Fruit fly (Drosophila melanogaster) whole organism, embryonic: ENCODE measurements around the gene Hpd.

Experiments
- ATbp ChIP-seq: fragments of 200-800 bp; sonication (Bioruptor generic); optimal IDR thresholded peaks from 2 replicates; lab custom pipeline; 2017; ENCODE audit warnings: missing biosample characterization, mild to moderate bottlenecking, missing genetic modification characterization, missing genetic modification reagents
- Awh ChIP-seq: fragments of 200-800 bp; sonication (Bioruptor generic); IDR thresholded peaks from 2 replicates; pipeline ENCODE4, ENCODE4 v1.3.6; 2022; ENCODE audit warnings: missing biosample characterization, missing genetic modification characterization
- BEAF-32 ChIP-seq: fragments of 200-800 bp; sonication (Bioruptor generic); optimal IDR thresholded peaks from 3 replicates; lab custom pipeline; 2017; ENCODE audit warnings: missing biosample characterization, missing genetic modification characterization, mild to moderate bottlenecking, moderate library complexity, missing genetic modification reagents
- CG10147 ChIP-seq: fragments of 200-800 bp; sonication (Bioruptor generic); optimal IDR thresholded peaks from 2 replicates; lab custom pipeline; 2019; ENCODE audit warnings: missing biosample characterization, mild to moderate bottlenecking, missing genetic modification characterization, moderate library complexity
- CG10209 ChIP-seq: fragments of 200-800 bp; sonication (Bioruptor generic); optimal IDR thresholded peaks from 3 replicates; lab custom pipeline; 2017; ENCODE audit warnings: missing biosample characterization, mild to moderate bottlenecking, missing genetic modification characterization, missing genetic modification reagents
- CG11504 ChIP-seq: fragments of 200-800 bp; sonication (Bioruptor generic); optimal IDR thresholded peaks from 3 replicates; lab custom pipeline; 2019; ENCODE audit warnings: missing biosample characterization, mild to moderate bottlenecking, missing genetic modification characterization, moderate library complexity
- CG12299 ChIP-seq: fragments of 200-800 bp; sonication (Bioruptor generic); optimal IDR thresholded peaks from 2 replicates; lab custom pipeline; 2018; ENCODE audit warnings: missing biosample characterization, mild to moderate bottlenecking, missing genetic modification characterization
- CG13894 ChIP-seq: fragments of 200-800 bp; sonication (Bioruptor generic); optimal IDR thresholded peaks from 3 replicates; lab custom pipeline; 2018; ENCODE audit warnings: missing biosample characterization, mild to moderate bottlenecking, missing genetic modification characterization, moderate library complexity
- CG14050 ChIP-seq: fragments of 200-800 bp; sonication (Bioruptor generic); IDR thresholded peaks from 3 replicates; pipeline ENCODE4 v1.3.6; 2022; ENCODE audit warnings: missing biosample characterization, missing genetic modification characterization
- CG15269 ChIP-seq: fragments of 200-800 bp; sonication (Bioruptor generic); optimal IDR thresholded peaks from 2 replicates; lab custom pipeline; 2018; ENCODE audit warnings: missing biosample characterization, mild to moderate bottlenecking, missing genetic modification characterization, moderate library complexity
- CG17612 ChIP-seq: fragments of 200-800 bp; sonication (Bioruptor generic); IDR thresholded peaks from 2 replicates; pipeline ENCODE4 v1.3.6; 2022; ENCODE audit warnings: missing biosample characterization, missing genetic modification characterization
- CG18476 ChIP-seq: fragments of 200-800 bp; sonication (Bioruptor generic); optimal IDR thresholded peaks from 2 replicates; lab custom pipeline; 2016; ENCODE audit warnings: missing biosample characterization, mild to moderate bottlenecking, missing genetic modification characterization
- CG31388 ChIP-seq: fragments of 200-800 bp; sonication (Bioruptor generic); optimal IDR thresholded peaks from 2 replicates; lab custom pipeline; 2016; ENCODE audit warnings: missing biosample characterization, missing genetic modification characterization
- CG34376 ChIP-seq: fragments of 200-800 bp; sonication (Bioruptor generic); optimal IDR thresholded peaks from 2 replicates; lab custom pipeline; 2018; ENCODE audit warnings: missing biosample characterization, mild to moderate bottlenecking, missing genetic modification characterization
- CG4424 ChIP-seq: fragments of 200-800 bp; sonication (Bioruptor generic); optimal IDR thresholded peaks from 3 replicates; lab custom pipeline; 2016; ENCODE audit warnings: missing biosample characterization, missing genetic modification characterization
- CG6272 ChIP-seq: fragments of 200-800 bp; sonication (Bioruptor generic); IDR thresholded peaks from 2 replicates; pipeline ENCODE4 v1.3.6; 2022; ENCODE audit warnings: missing biosample characterization, missing genetic modification characterization
- CG6654 ChIP-seq: fragments of 200-800 bp; sonication (Bioruptor generic); optimal IDR thresholded peaks from 2 replicates; lab custom pipeline; 2017; ENCODE audit warnings: missing biosample characterization, mild to moderate bottlenecking, missing genetic modification characterization
- CG7786 ChIP-seq: fragments of 200-800 bp; sonication (Bioruptor generic); optimal IDR thresholded peaks from 2 replicates; lab custom pipeline; 2016; ENCODE audit warnings: missing biosample characterization, missing genetic modification characterization
- CG9932 ChIP-seq: fragments of 200-800 bp; sonication (Bioruptor generic); IDR thresholded peaks from 2 replicates; pipeline ENCODE4 v1.3.6; 2022; ENCODE audit warnings: missing biosample characterization, missing genetic modification characterization
- CHES-1-like ChIP-seq: fragments of 200-800 bp; sonication (Bioruptor generic); optimal IDR thresholded peaks from 2 replicates; lab custom pipeline; 2016; ENCODE audit warnings: missing biosample characterization, missing genetic modification characterization
- Dip2 ChIP-seq: fragments of 200-800 bp; sonication (Bioruptor generic); IDR thresholded peaks from 2 replicates; pipeline ENCODE4 v1.3.6; 2022; ENCODE audit warnings: missing biosample characterization, missing genetic modification characterization
- Dll ChIP-seq: fragments of 200-800 bp; sonication (Bioruptor generic); IDR thresholded peaks from 4 replicates; pipeline ENCODE4 v1.3.6; 2022; ENCODE audit warnings: missing biosample characterization, missing genetic modification characterization; ENCODE audit not compliant: partially characterized antibody
- Dref ChIP-seq: fragments of 200-800 bp; sonication (Bioruptor generic); IDR thresholded peaks from 2 replicates; pipeline ENCODE4 v1.3.6; 2022; ENCODE audit warnings: missing biosample characterization, missing genetic modification characterization
- Ets97D ChIP-seq: fragments of 200-800 bp; sonication (Bioruptor generic); optimal IDR thresholded peaks from 3 replicates; lab custom pipeline; 2016; ENCODE audit warnings: missing biosample characterization, missing genetic modification characterization
- H15 ChIP-seq: fragments of 200-800 bp; sonication (Bioruptor generic); IDR thresholded peaks from 3 replicates; pipeline ENCODE4 v1.3.6; 2022; ENCODE audit warnings: missing biosample characterization, missing genetic modification characterization
- HLH4C ChIP-seq: fragments of 200-800 bp; sonication (Bioruptor generic); IDR thresholded peaks from 3 replicates; pipeline ENCODE4 v1.3.6; 2022; ENCODE audit warnings: missing biosample characterization, missing genetic modification characterization; ENCODE audit not compliant: partially characterized antibody
- Hey ChIP-seq: fragments of 200-800 bp; sonication (Bioruptor generic); optimal IDR thresholded peaks from 3 replicates; lab custom pipeline; 2018; ENCODE audit warnings: missing biosample characterization, mild to moderate bottlenecking, missing genetic modification characterization
- Hr39 ChIP-seq: fragments of >200 bp; optimal IDR thresholded peaks from 2 replicates; lab custom pipeline; 2017
- Med ChIP-seq: fragments of 200-800 bp; sonication (Bioruptor generic); peaks from one replicate; lab custom pipeline; 2016; ENCODE audit warnings: missing biosample characterization, missing genetic modification characterization, mild to moderate bottlenecking, inconsistent platforms, moderate library complexity
- NC2β ChIP-seq: fragments of 200-800 bp; sonication (Bioruptor generic); optimal IDR thresholded peaks from 2 replicates; lab custom pipeline; 2016; ENCODE audit warnings: missing biosample characterization, missing genetic modification characterization
- Pdp1 ChIP-seq, 2 experiments: fragments of 200-800 bp; sonication (Bioruptor generic); optimal IDR thresholded peaks; 3 replicates each; lab custom pipeline; 2016; ENCODE audit warnings: missing biosample characterization in 2 of 2, missing genetic modification characterization in 2 of 2, mild to moderate bottlenecking in 1 of 2, moderate library complexity in 1 of 2
- Ssrp ChIP-seq: fragments of 200-800 bp; sonication (Bioruptor generic); optimal IDR thresholded peaks from 2 replicates; lab custom pipeline; 2018; ENCODE audit warnings: missing biosample characterization, mild to moderate bottlenecking, missing genetic modification characterization, moderate library complexity
- Stat92E ChIP-seq, 3 experiments: fragments of >200 bp in 2 of 3; fragments of 200-800 bp in 1 of 3; sonication (Bioruptor generic) in 1 of 3; optimal IDR thresholded peaks; 2 replicates each; lab custom pipeline; 2017 to 2019; ENCODE audit warnings: missing biosample characterization in 3 of 3, missing genetic modification characterization in 3 of 3, mild to moderate bottlenecking in 1 of 3, moderate library complexity in 1 of 3
- aop ChIP-seq: fragments of 200-800 bp; sonication (Bioruptor generic); IDR thresholded peaks from 2 replicates; pipeline ENCODE4 v1.3.6; 2022; ENCODE audit warnings: missing biosample characterization, missing genetic modification characterization
- bcd ChIP-seq: fragments of 200-800 bp; sonication (Bioruptor generic); optimal IDR thresholded peaks from 2 replicates; lab custom pipeline; 2017; ENCODE audit warnings: missing biosample characterization, mild to moderate bottlenecking, missing genetic modification characterization
- bigmax ChIP-seq: fragments of 200-800 bp; sonication (Bioruptor generic); optimal IDR thresholded peaks from 2 replicates; lab custom pipeline; 2018; ENCODE audit warnings: missing biosample characterization, mild to moderate bottlenecking, missing genetic modification characterization
- ci ChIP-seq: fragments of 200-800 bp; sonication (Bioruptor generic); IDR thresholded peaks from 3 replicates; pipeline ENCODE4 v1.3.6; 2022; ENCODE audit warnings: missing biosample characterization, missing genetic modification characterization
- en ChIP-seq: fragments of 200-800 bp; sonication (Bioruptor generic); optimal IDR thresholded peaks from 2 replicates; lab custom pipeline; 2016; ENCODE audit warnings: missing biosample characterization, missing genetic modification characterization
- fu2 ChIP-seq: fragments of 200-800 bp; sonication (Bioruptor generic); optimal IDR thresholded peaks from 2 replicates; lab custom pipeline; 2016; ENCODE audit warnings: missing biosample characterization, missing genetic modification characterization
- gcm ChIP-seq: fragments of 200-800 bp; sonication (Bioruptor generic); optimal IDR thresholded peaks from 2 replicates; lab custom pipeline; 2019; ENCODE audit warnings: missing biosample characterization, mild to moderate bottlenecking, missing genetic modification characterization, moderate library complexity
- gcm2 ChIP-seq: fragments of 200-800 bp; sonication (Bioruptor generic); optimal IDR thresholded peaks from 2 replicates; lab custom pipeline; 2016; ENCODE audit warnings: missing biosample characterization, missing genetic modification characterization
- gsb ChIP-seq: fragments of 200-800 bp; sonication (Bioruptor generic); IDR thresholded peaks from 2 replicates; pipeline ENCODE4 v1.3.6; 2022; ENCODE audit warnings: missing biosample characterization, missing genetic modification characterization
- org-1 ChIP-seq: fragments of 200-800 bp; sonication (Bioruptor generic); optimal IDR thresholded peaks from 2 replicates; lab custom pipeline; 2017; ENCODE audit warnings: missing biosample characterization, missing genetic modification characterization
- sc ChIP-seq, 3 experiments: fragments of >200 bp in 2 of 3; fragments of 200-800 bp in 1 of 3; sonication (Bioruptor generic) in 1 of 3; optimal IDR thresholded peaks; 2 replicates in 2 of 3; 3 replicates in 1 of 3; lab custom pipeline; 2017; ENCODE audit warnings: mild to moderate bottlenecking in 1 of 3, missing biosample characterization in 1 of 3, missing genetic modification characterization in 1 of 3, missing genetic modification reagents in 1 of 3
- vnd ChIP-seq: fragments of 200-800 bp; sonication (Bioruptor generic); IDR thresholded peaks from 3 replicates; pipeline ENCODE4 v1.3.6; 2022; ENCODE audit warnings: missing biosample characterization, missing genetic modification characterization; ENCODE audit not compliant: partially characterized antibody
- wek ChIP-seq: fragments of 200-800 bp; sonication (Bioruptor generic); optimal IDR thresholded peaks from 3 replicates; lab custom pipeline; 2018; ENCODE audit warnings: missing biosample characterization, mild to moderate bottlenecking, missing genetic modification characterization, moderate library complexity
- zen2 ChIP-seq: fragments of 200-800 bp; sonication (Bioruptor generic); IDR thresholded peaks from 3 replicates; pipeline ENCODE4 v1.3.6; 2022; ENCODE audit warnings: missing biosample characterization, missing genetic modification characterization; ENCODE audit not compliant: partially characterized antibody

Gene Hpd

DNA sequence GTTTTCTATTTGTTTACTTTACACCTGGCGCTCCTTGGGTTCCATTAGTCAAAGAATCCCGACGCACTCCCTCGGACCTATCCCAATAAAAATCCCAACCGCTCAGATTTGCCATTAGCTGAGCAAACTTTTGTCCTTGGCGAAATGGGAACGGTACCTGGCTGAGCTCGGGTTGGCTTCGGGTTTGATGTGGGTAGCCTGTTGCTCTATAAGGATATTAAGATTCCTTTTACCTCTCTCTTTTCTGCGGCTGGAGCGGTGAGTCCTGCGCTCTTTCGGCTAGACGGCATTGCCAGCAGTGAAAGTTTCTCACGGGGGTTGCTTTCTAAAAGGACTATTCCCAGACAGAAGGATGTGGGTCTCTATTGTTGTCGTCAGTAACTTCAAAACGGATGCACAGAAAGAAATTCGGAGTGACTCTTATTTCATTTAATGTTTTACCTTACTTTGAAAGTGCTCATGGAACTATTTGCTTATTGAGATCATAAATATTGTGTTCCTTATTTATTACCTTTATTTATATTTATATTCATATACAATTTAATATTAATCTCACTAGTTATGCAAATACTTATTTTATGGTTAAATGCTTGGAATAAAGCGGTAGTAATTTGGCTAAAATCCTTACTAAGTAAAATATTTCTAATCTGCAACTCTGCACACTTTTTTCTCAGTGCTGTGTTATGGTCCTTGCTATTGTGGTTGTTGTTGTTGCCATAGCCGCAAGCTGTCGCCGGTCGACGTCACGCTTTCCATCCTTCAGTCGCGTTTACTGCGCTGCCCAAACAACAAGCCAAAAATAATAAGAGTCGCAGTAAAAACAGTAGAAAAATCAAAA lies 2.2 kb upstream of the Hpd start, which contains the start of gene CG5910:
Gene CG5910 (plus strand): TSS at position 788 of the 838 bp plus-strand sequence.
- TF ChIP-seq bcd (GFP tag; lab: Kevin White, UChicago) = peak; percentile 90
- peak; percentile 50; the same call in 1 of the 2 replicates for TF ChIP-seq CG17612
- peak; percentile 94 for TF ChIP-seq CG11504
- TF ChIP-seq bigmax (GFP tag; lab: Kevin White, UChicago) = no peak
- no peak for TF ChIP-seq Hey (tag; lab: Kevin White, UChicago)
- TF ChIP-seq CG4424 (GFP tag; lab: Kevin White, UChicago) = peak; percentile 88
- TF ChIP-seq Med (GFP tag; lab: Kevin White, UChicago) = peak; percentile 64
- TF ChIP-seq CG18476 (GFP tag; lab: Kevin White, UChicago) = peak; percentile 66
- TF ChIP-seq Awh (GFP tag; lab: Robert Waterston, UW) = peak; percentile 67
- TF ChIP-seq CG6654 (GFP tag; lab: Kevin White, UChicago) = peak; percentile 60
- TF ChIP-seq zen2 (GFP tag; lab: Robert Waterston, UW) = no peak
- no peak for TF ChIP-seq aop (GFP tag; lab: Robert Waterston, UW)
- no peak for TF ChIP-seq sc (optimal IDR thresholded peaks at IDR 0.05; lab: Kevin White, UChicago)
- peak; percentile 7 for TF ChIP-seq sc (GFP tag; optimal IDR thresholded peaks at IDR 0.05; lab: Kevin White, UChicago)
- peak; percentile 89 for TF ChIP-seq CG10209
- TF ChIP-seq fu2 (GFP tag; lab: Kevin White, UChicago) = peak; percentile 4
- TF ChIP-seq CG34376 (GFP tag; lab: Kevin White, UChicago) = peak; percentile 80
- TF ChIP-seq CG6272 (GFP tag; lab: Robert Waterston, UW) = peak; percentile 54; the same call in 1 of the 2 replicates
- peak; percentile 36; the same call in 1 of the 3 replicates for TF ChIP-seq H15 (GFP tag; lab: Robert Waterston, UW)
- TF ChIP-seq Hr39 = no peak
- no peak for TF ChIP-seq NC2β
- TF ChIP-seq CG12299 (tag; lab: Kevin White, UChicago) = peak; percentile 87
- TF ChIP-seq org-1 (GFP tag; lab: Kevin White, UChicago) = peak; percentile 86
- no peak for TF ChIP-seq BEAF-32 (GFP tag; lab: Kevin White, UChicago)
- TF ChIP-seq HLH4C (GFP tag; lab: Robert Waterston, UW) = no peak
- peak; percentile 96 for TF ChIP-seq CG10147
- TF ChIP-seq Dll (GFP tag; lab: Robert Waterston, UW) = no peak
- TF ChIP-seq vnd (GFP tag; lab: Robert Waterston, UW) = no peak
- peak; percentile 92 for TF ChIP-seq Ssrp (tag; lab: Kevin White, UChicago)
- peak; percentile 22 for TF ChIP-seq CG7786 (GFP tag; lab: Kevin White, UChicago)
- peak; percentile 23 for TF ChIP-seq CHES-1-like (GFP tag; lab: Kevin White, UChicago)
- TF ChIP-seq Dip2 = no peak
- no peak for TF ChIP-seq Dref (GFP tag; lab: Robert Waterston, UW)
- TF ChIP-seq CG31388 (GFP tag; lab: Kevin White, UChicago) = peak; percentile 70
- peak; percentile 71 for TF ChIP-seq ci
- peak; percentile 87 for TF ChIP-seq CG13894 (tag; lab: Kevin White, UChicago)
- peak; percentile 85 for TF ChIP-seq ATbp (GFP tag; lab: Kevin White, UChicago)
- peak in 1 of 3 experiments; percentile 7 for TF ChIP-seq Stat92E (GFP tag; optimal IDR thresholded peaks at IDR 0.05; lab: Kevin White, UChicago)
- peak; percentile 65 for TF ChIP-seq CG9932 (GFP tag; lab: Robert Waterston, UW)
- peak; percentile 52; the same call in 1 of the 2 replicates for TF ChIP-seq gsb (GFP tag; lab: Robert Waterston, UW)
- TF ChIP-seq en (GFP tag; lab: Kevin White, UChicago) = no peak
- peak; percentile 42 for TF ChIP-seq wek (GFP tag; lab: Kevin White, UChicago)
- TF ChIP-seq CG15269 = peak; percentile 90
- no peak for TF ChIP-seq Ets97D (GFP tag; lab: Kevin White, UChicago)
- peak; percentile 89 for TF ChIP-seq gcm (GFP tag; lab: Kevin White, UChicago)
- TF ChIP-seq gcm2 = no peak
- peak; percentile 3 to 35 for TF ChIP-seq Pdp1 (GFP tag; optimal IDR thresholded peaks at IDR 0.05; lab: Kevin White, UChicago)
- TF ChIP-seq CG14050 (GFP tag; lab: Robert Waterston, UW) = peak; percentile 54; the same call in 1 of the 3 replicates
